Fruit fly (Drosophila melanogaster): ENCODE results near the gene CG2150.
A peak's percentile ranks its signal among the peaks of the same experiment; 100 is the strongest.

The CG2150 gene

DNA sequence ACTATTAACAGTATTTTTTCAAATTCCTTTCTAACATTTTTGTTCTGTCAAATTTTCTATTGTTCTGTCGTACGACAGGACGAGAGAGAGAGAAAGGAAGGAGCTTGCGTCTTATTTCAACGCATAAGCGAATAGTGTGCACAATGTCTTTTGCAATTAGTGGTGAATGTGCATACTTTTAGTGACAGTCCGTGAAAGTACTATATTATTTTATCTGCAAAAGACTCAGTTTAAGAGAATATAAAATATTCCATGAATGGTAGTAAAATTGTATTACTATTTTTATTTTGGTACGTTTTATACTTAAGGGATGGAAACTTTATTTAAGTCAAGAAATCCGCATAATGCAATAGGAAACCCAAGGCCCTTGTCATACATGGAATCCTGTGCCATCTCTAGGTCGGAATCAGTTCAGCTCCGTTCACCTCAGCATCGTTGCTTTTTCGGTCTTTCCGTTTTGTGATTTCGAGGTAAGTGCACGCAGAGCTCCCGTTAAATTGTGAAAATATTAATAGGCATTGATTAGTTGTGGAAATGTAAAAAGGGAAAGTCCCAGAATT is 26.4 kb downstream of the CG2150 start, which contains the start of gene eEF1alpha2 (continued):
- TF ChIP-seq CG18764 (GFP tag; optimal IDR thresholded peaks at IDR 0.05) (no peak), Dll (GFP tag; IDR thresholded peaks at IDR 0.05; ENCODE audit: partially characterized antibody) (0 out of 4 replicates have a peak, but pooled peaks have one; percentile 42), gcm2 (GFP tag; optimal IDR thresholded peaks at IDR 0.05) (no peak), gfzf (GFP tag; optimal IDR thresholded peaks at IDR 0.05) (peak; percentile 3), CG16813 (GFP tag; IDR thresholded peaks at IDR 0.05; ENCODE audit: partially characterized antibody) (0 out of 3 replicates have a peak, but pooled peaks have one; percentile 22), Ets97D (GFP tag; optimal IDR thresholded peaks at IDR 0.05) (peak; percentile 46), Nf-YC (tag; optimal IDR thresholded peaks at IDR 0.05) (no peak), CG17802 (tag; optimal IDR thresholded peaks at IDR 0.05) (peak; percentile 95)

dm6 chr3R:31736776-31737175 is 27.8 kb downstream of the CG2150 start, which contains the start of the genes CstF50 and CG11563:
Gene CstF50 (minus strand): TSS chr3R:31736963.
Gene CG11563 (plus strand): TSS chr3R:31737035.
- TF ChIP-seq CG13287 (GFP tag; IDR thresholded peaks at IDR 0.05; ENCODE audit: partially characterized antibody) (peak; percentile 76), pros (GFP tag; optimal IDR thresholded peaks at IDR 0.05) (no peak), Hr78 (GFP tag; optimal IDR thresholded peaks at IDR 0.05) (no peak), Dll (GFP tag; IDR thresholded peaks at IDR 0.05; ENCODE audit: partially characterized antibody) (peak; percentile 54; the same call in 2 of the 4 replicates), chinmo (GFP tag; IDR thresholded peaks at IDR 0.05; ENCODE audit: partially characterized antibody) (peak; percentile 71; the same call in 2 of the 4 replicates), CG1603 (tag; optimal IDR thresholded peaks at IDR 0.05) (peak; percentile 49), grn (GFP tag; optimal IDR thresholded peaks at IDR 0.05) (peak; percentile 6), CG4707 (GFP tag; optimal IDR thresholded peaks at IDR 0.05) (no peak), zen (tag; optimal IDR thresholded peaks at IDR 0.05) (peak; percentile 15), crp (GFP tag; optimal IDR thresholded peaks at IDR 0.05) (peak in 1 of 2 experiments; percentile 69), CG11723 (GFP tag; optimal IDR thresholded peaks at IDR 0.05) (no peak), MBD-R2 (GFP tag; IDR thresholded peaks at IDR 0.05) (peak; percentile 80), BEAF-32 (GFP tag; optimal IDR thresholded peaks at IDR 0.05) (peak; percentile 48), E2f2 (GFP tag; IDR thresholded peaks at IDR 0.05) (peak; percentile 34), CG4282 (GFP tag; optimal IDR thresholded peaks at IDR 0.05) (no peak), D19B (GFP tag; optimal IDR thresholded peaks at IDR 0.05) (no peak), Dp (GFP tag; optimal IDR thresholded peaks at IDR 0.05) (peak; percentile 40), bsh (GFP tag; optimal IDR thresholded peaks at IDR 0.05) (no peak), cwo (GFP tag; optimal IDR thresholded peaks at IDR 0.05) (peak; percentile 91), Rfx (GFP tag; IDR thresholded peaks at IDR 0.05) (no peak), Bgb (GFP tag; IDR thresholded peaks at IDR 0.05; ENCODE audit: partially characterized antibody) (peak; percentile 28; the same call in 1 of the 2 replicates), CHES-1-like (GFP tag; optimal IDR thresholded peaks at IDR 0.05) (peak; percentile 13), hbn (GFP tag; IDR thresholded peaks at IDR 0.05; ENCODE audit: partially characterized antibody) (0 out of 2 replicates have a peak, but pooled peaks have one; percentile 33), Ets97D (GFP tag; optimal IDR thresholded peaks at IDR 0.05) (peak; percentile 48), CG14860 (GFP tag; IDR thresholded peaks at IDR 0.05; ENCODE audit: partially characterized antibody) (peak; percentile 34; the same call in 1 of the 3 replicates), CG30020 (tag; optimal IDR thresholded peaks at IDR 0.05) (peak; percentile 21), CG34422 (GFP tag; IDR thresholded peaks at IDR 0.05) (peak; percentile 81; the same call in 1 of the 3 replicates), Dref (GFP tag; IDR thresholded peaks at IDR 0.05) (peak; percentile 70), CG2129 (GFP tag; IDR thresholded peaks at IDR 0.05; ENCODE audit: partially characterized antibody) (no peak; the same call in 1 of the 2 replicates), pzg (GFP tag; optimal IDR thresholded peaks at IDR 0.05) (peak; percentile 74), trem (tag; optimal IDR thresholded peaks at IDR 0.05) (peak; percentile 56), tna (GFP tag; IDR thresholded peaks at IDR 0.05; ENCODE audit: partially characterized antibody) (peak; percentile 17; the same call in 1 of the 2 replicates), sna (GFP tag; IDR thresholded peaks at IDR 0.05; ENCODE audit: partially characterized antibody) (peak; percentile 56; the same call in 1 of the 2 replicates), CG9817 (tag; optimal IDR thresholded peaks at IDR 0.05) (no peak), CG17829 (tag; optimal IDR thresholded peaks at IDR 0.05) (peak; percentile 11), gfzf (GFP tag; optimal IDR thresholded peaks at IDR 0.05) (peak; percentile 81), CG15514 (GFP tag; optimal IDR thresholded peaks at IDR 0.05) (peak; percentile 73), HmgZ (tag; optimal IDR thresholded peaks at IDR 0.05) (peak; percentile 22), CG6791 (GFP tag; IDR thresholded peaks at IDR 0.05; ENCODE audit: partially characterized antibody) (0 out of 3 replicates have a peak, but pooled peaks have one; percentile 33)

Data from whole organism, embryonic.